Worm (Caenorhabditis elegans): ENCODE results near the gene R151.2.

R151.2 gene

DNA sequence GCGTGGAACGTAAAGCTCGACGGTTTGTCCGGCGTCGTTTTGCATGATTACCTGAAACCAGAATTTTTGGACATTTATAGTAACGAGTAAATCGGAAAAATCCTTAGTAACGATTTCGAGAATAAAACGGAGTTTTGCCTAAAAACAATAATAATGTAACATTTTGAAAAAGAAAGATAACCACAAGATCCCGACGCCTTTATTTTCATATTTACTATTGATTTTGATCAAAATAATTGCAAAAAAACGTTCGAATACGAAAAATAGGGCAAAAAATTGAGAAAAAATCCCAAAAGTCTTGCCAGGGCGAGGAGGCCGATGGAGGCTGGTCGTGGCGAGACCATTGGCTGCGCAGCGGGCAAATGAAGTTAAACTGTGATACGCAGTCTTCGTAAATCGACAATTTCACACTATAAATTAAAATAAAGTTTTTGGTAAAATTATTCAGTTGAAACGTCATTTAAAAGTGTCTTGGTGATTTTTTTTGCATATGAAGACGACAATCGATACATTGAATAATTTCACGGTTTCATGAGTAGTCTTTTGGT, 20.1 kb upstream of the R151.2 start, which contains the start of gene rps-21 (continued):
- 0 out of 2 replicates have a peak, but pooled peaks have one; percentile 9 for TF ChIP-seq mab-9 (GFP tag; IDR thresholded peaks at IDR 0.05)
- TF ChIP-seq ceh-63 (GFP tag; optimal IDR thresholded peaks at IDR 0.05): no peak
- no peak for TF ChIP-seq zag-1 (tag; optimal IDR thresholded peaks at IDR 0.05)
- TF ChIP-seq isw-1 (GFP tag; IDR thresholded peaks at IDR 0.05): peak; percentile 85
- peak; percentile 91 for TF ChIP-seq snu-23 (GFP tag; optimal IDR thresholded peaks at IDR 0.05)
- peak; percentile 12 for TF ChIP-seq fkh-10 (GFP tag; optimal IDR thresholded peaks at IDR 0.05)
- TF ChIP-seq fos-1 (tag; optimal IDR thresholded peaks at IDR 0.05): peak; percentile 43
- no peak for TF ChIP-seq sup-37 (GFP tag; optimal IDR thresholded peaks at IDR 0.05)
- TF ChIP-seq nhr-11 (tag; optimal IDR thresholded peaks at IDR 0.05): peak; percentile 1
- TF ChIP-seq ztf-11 (tag; optimal IDR thresholded peaks at IDR 0.05): peak in 1 of 2 experiments; percentile 59
- no peak for TF ChIP-seq unc-62 (GFP tag; optimal IDR thresholded peaks at IDR 0.05)
- TF ChIP-seq aly-2 (tag; optimal IDR thresholded peaks at IDR 0.05): no peak
- TF ChIP-seq nhr-71 (tag; optimal IDR thresholded peaks at IDR 0.05): peak; percentile 89
- peak; percentile 70 for TF ChIP-seq unc-130 (tag; optimal IDR thresholded peaks at IDR 0.05)
- TF ChIP-seq skn-1 (tag; optimal IDR thresholded peaks at IDR 0.05): peak; percentile 75
- TF ChIP-seq pax-3 (tag; optimal IDR thresholded peaks at IDR 0.05): peak; percentile 60
- peak; percentile 71 for TF ChIP-seq unc-86 (tag; optimal IDR thresholded peaks at IDR 0.05)
- peak; percentile 72 for TF ChIP-seq nhr-90 (tag; optimal IDR thresholded peaks at IDR 0.05; ENCODE audit: poor library complexity)
- TF ChIP-seq lin-15B (tag; optimal IDR thresholded peaks at IDR 0.05): peak; percentile 83
- TF ChIP-seq sox-4 (tag; optimal IDR thresholded peaks at IDR 0.05): peak; percentile 25
- TF ChIP-seq vab-15 (tag; optimal IDR thresholded peaks at IDR 0.05): peak; percentile 31
- TF ChIP-seq lsy-2 (tag; optimal IDR thresholded peaks at IDR 0.05): peak; percentile 92 to 94
- peak; percentile 47 for TF ChIP-seq lir-3 (tag; optimal IDR thresholded peaks at IDR 0.05; ENCODE audit: poor library complexity)
- TF ChIP-seq Y116A8C.19 (tag; optimal IDR thresholded peaks at IDR 0.05; ENCODE audit: borderline replicate concordance): no peak
- no peak for TF ChIP-seq hlh-17 (GFP tag; optimal IDR thresholded peaks at IDR 0.05; ENCODE audit: borderline replicate concordance)
- no peak for TF ChIP-seq nhr-28 (tag; optimal IDR thresholded peaks at IDR 0.05)
- peak; percentile 86 to 88 for TF ChIP-seq efl-1 (optimal IDR thresholded peaks at IDR 0.05)
- TF ChIP-seq efl-1 (GFP tag; optimal IDR thresholded peaks at IDR 0.05 in 1 of 2): peak; percentile 78 to 98
- TF ChIP-seq fkh-8 (tag; optimal IDR thresholded peaks at IDR 0.05): peak; percentile 76
- TF ChIP-seq mdl-1 (tag; optimal IDR thresholded peaks at IDR 0.05): peak in 1 of 2 experiments; percentile 48
- TF ChIP-seq ces-1 (GFP tag; optimal IDR thresholded peaks at IDR 0.05): no peak
- TF ChIP-seq fkh-4 (tag; optimal IDR thresholded peaks at IDR 0.05; ENCODE audit: borderline replicate concordance): no peak

DNA sequence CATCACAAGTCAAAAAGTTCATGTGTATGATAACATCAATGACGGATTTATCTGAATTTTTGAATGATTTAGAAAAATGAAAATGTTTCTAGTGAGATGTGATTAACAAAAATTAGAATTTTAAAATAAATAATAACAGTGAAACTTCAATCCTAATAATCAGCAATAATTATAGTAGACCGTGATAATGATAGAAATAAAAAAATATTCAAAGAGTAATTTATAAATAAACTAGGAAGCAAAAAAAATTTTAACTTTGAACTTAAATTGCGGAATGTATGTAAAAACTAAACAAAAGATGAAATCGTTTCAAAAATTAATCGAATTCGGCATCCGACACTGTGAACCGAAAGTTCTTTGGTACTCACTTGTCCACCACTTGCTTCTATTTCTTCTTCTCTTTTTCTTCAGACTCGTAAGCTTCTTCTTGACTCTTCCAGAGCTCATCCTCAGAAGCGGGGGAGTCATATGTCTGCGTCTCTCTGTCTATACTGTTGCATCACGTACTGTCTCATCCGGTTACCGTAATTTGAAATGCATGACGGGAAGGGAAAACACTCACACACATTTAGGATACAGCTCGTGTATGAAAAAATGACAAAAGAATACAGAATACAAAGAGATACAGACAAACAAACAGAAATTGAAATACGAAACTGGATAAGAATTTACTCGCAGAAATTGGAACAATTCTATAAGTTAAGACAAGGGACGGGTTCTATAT, 16.7 kb upstream of the R151.2 start, which contains the start of gene mec-14:
Gene mec-14, minus strand, starts transcription at position 51 of the 724 bp plus-strand sequence.
- TF ChIP-seq unc-86 (tag; optimal IDR thresholded peaks at IDR 0.05) (peak; percentile 39), hlh-17 (GFP tag; optimal IDR thresholded peaks at IDR 0.05; ENCODE audit: borderline replicate concordance) (no peak)

DNA sequence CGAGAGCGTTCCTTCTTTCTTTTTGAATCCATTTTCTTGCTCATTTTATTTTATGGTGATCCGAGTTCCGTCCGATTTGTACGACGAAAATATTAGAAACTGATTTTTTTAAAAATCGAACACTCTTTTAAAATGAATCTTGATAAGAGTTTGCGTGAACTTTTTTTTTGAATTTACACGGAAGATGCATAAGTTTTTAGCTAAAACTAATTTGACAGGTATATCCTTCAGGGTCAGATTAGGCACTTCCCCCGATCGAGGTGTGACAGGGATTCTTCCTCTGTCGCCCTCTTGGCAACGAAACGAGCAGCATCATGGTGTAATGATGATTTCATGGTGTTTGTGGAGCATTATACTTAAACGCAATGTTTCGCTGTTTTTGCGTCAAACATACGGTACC, 14.4 kb upstream of the R151.2 start, which contains the start of gene F37C12.18:
Gene F37C12.18, minus strand, starts transcription at position 101 of the 400 bp plus-strand sequence.
- no peak for TF ChIP-seq efl-1 (optimal IDR thresholded peaks at IDR 0.05)
- peak in 1 of 2 experiments; percentile 49 for TF ChIP-seq efl-1 (GFP tag; optimal IDR thresholded peaks at IDR 0.05 in 1 of 2)
- TF ChIP-seq sup-37 (GFP tag; optimal IDR thresholded peaks at IDR 0.05): no peak

DNA sequence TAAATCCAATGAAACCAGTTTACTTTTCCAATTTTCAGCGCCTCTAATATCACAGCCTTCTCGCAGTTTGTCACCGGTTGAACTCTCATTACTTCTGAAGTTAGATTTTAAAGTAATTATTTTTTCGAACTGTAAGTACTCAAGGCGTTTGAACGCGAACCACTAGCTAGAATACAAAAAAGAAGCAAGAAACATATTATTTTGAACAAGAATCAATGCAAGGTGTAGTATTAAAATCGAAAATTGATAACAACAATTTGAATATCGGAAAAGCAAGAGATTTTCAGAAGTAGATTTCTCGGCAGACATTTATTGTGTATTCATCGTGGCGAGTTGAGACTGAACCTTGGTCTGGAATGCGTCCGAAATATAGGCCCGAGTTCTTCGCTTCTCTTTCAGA, 11.8 kb upstream of the R151.2 start, which contains the start of gene exos-9:
Gene exos-9, minus strand, starts transcription at position 101 of the 400 bp plus-strand sequence.
- TF ChIP-seq dpl-1 (GFP tag; optimal IDR thresholded peaks at IDR 0.05) (no peak), sox-4 (tag; optimal IDR thresholded peaks at IDR 0.05) (no peak), nhr-12 (tag; optimal IDR thresholded peaks at IDR 0.05) (no peak), pag-3 (tag; optimal IDR thresholded peaks at IDR 0.05; ENCODE audit: borderline replicate concordance, insufficient read depth) (no peak), ceh-8 (GFP tag; optimal IDR thresholded peaks at IDR 0.05) (no peak), tbx-2 (tag; optimal IDR thresholded peaks at IDR 0.05) (no peak), nhr-71 (tag; optimal IDR thresholded peaks at IDR 0.05) (no peak)

All from whole organism, L1 larva.